Worm (Caenorhabditis elegans): ENCODE measurements around the gene F44E5.2.

Gene F44E5.2

DNA sequence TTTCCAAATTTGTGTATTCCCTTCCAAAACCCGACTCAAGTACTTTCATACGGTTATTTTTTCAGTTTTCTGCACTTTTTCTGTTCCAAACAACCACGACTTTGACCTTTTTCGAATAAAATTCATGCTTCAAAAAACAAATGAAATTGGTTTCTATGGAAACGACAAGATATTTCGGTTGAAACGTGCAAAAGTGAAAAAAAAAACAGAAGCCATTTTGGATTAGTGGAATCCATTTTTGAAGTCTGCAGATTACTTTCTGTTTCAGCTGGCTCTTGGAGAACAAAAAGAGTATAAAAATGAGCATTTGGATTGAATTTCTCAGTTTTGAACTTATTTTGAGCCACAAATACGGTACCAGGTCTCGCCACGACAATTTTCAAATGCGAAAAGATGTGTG, 44.4 kb upstream of the F44E5.2 start:
- TF ChIP-seq ceh-45 (GFP tag; IDR thresholded peaks at IDR 0.05) (no peak), sox-4 (tag; optimal IDR thresholded peaks at IDR 0.05) (no peak), mec-3 (tag; optimal IDR thresholded peaks at IDR 0.05; ENCODE audit: borderline replicate concordance) (no peak), pax-1 (tag; optimal IDR thresholded peaks at IDR 0.05) (no peak), ref-2 (tag; optimal IDR thresholded peaks at IDR 0.05) (no peak), madf-2 (tag; optimal IDR thresholded peaks at IDR 0.05) (no peak)

DNA sequence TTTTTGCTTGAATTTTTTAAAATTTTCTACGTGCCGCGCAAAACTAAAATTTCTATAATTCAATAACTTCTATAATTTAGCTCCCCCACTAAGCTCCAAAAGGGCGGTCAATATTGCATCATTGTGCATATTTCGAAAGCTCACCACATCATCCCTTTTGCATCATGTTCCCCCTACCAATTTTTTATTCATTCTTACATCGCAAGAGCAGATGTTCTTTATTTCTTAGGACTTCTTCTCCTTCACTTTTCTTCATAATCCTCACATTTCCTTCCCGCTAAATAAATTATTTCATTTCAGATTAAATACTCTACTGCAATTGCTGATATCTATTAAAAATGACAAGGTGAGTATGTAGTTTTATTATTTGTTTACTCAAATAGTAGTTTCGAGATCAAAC, 42.7 kb upstream of the F44E5.2 start, which contains the start of gene ldh-1:
TSS of gene ldh-1 (plus strand) at position 301 of the 400 bp plus-strand sequence.
- TF ChIP-seq ceh-2 (tag; optimal IDR thresholded peaks at IDR 0.05) (no peak), hlh-30 (tag; optimal IDR thresholded peaks at IDR 0.05; ENCODE audit: insufficient read depth) (no peak), F13H6.1 (tag; optimal IDR thresholded peaks at IDR 0.05) (no peak), pag-3 (tag; optimal IDR thresholded peaks at IDR 0.05; ENCODE audit: borderline replicate concordance) (no peak), nfya-1 (tag; optimal IDR thresholded peaks at IDR 0.05) (no peak)

ce11 chrII:11724362-11724761, 42.2 kb upstream of the F44E5.2 start:
- TF ChIP-seq fax-1 (tag; optimal IDR thresholded peaks at IDR 0.05) = no peak
- peak; percentile 86 for TF ChIP-seq unc-42 (tag; optimal IDR thresholded peaks at IDR 0.05)
- no peak for TF ChIP-seq T23F11.4 (GFP tag; optimal IDR thresholded peaks at IDR 0.05)
- no peak for TF ChIP-seq ref-2 (tag; optimal IDR thresholded peaks at IDR 0.05)
- TF ChIP-seq sox-4 (tag; optimal IDR thresholded peaks at IDR 0.05) = no peak
- TF ChIP-seq hlh-30 (tag; optimal IDR thresholded peaks at IDR 0.05; ENCODE audit: insufficient read depth) = no peak
- TF ChIP-seq dmd-4 (tag; optimal IDR thresholded peaks at IDR 0.05; ENCODE audit: borderline replicate concordance) = no peak
- TF ChIP-seq hlh-13 (GFP tag; optimal IDR thresholded peaks at IDR 0.05) = no peak
- peak; percentile 17 for TF ChIP-seq nfya-1 (tag; optimal IDR thresholded peaks at IDR 0.05)
- TF ChIP-seq ceh-18 (tag; optimal IDR thresholded peaks at IDR 0.05) = peak; percentile 33
- TF ChIP-seq ceh-31 (tag; optimal IDR thresholded peaks at IDR 0.05) = peak; percentile 34
- TF ChIP-seq fkh-6 (tag; optimal IDR thresholded peaks at IDR 0.05) = no peak
- TF ChIP-seq nhr-232 (tag; optimal IDR thresholded peaks at IDR 0.05) = no peak
- TF ChIP-seq ahr-1 (tag; optimal IDR thresholded peaks at IDR 0.05) = no peak
- no peak for TF ChIP-seq pqm-1 (tag; optimal IDR thresholded peaks at IDR 0.05)
- TF ChIP-seq unc-55 (GFP tag; optimal IDR thresholded peaks at IDR 0.05) = peak; percentile 29
- TF ChIP-seq lim-6 (tag; optimal IDR thresholded peaks at IDR 0.05) = no peak
- TF ChIP-seq pag-3 (tag; optimal IDR thresholded peaks at IDR 0.05; ENCODE audit: borderline replicate concordance) = no peak

DNA sequence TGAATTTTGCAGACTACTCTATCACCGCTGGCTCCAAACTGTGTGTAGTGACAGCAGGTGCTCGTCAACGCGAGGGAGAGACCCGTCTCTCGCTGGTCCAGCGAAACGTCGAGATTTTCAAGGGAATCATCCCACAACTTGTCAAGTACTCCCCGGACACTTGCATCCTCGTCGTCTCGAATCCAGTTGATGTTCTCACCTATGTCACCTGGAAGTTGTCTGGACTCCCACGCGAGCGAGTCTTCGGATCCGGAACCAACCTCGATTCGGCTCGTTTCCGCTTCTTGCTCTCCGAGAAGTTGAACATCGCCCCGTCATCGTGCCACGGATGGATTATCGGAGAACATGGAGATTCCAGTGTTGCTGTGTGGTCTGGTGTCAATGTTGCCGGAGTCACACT, 41.0 kb upstream of the F44E5.2 start:
- TF ChIP-seq lim-6 (tag; optimal IDR thresholded peaks at IDR 0.05) (no peak), nhr-232 (tag; optimal IDR thresholded peaks at IDR 0.05) (no peak), ets-4 (tag; optimal IDR thresholded peaks at IDR 0.05) (no peak), C08G9.2 (tag; optimal IDR thresholded peaks at IDR 0.05) (no peak)

DNA sequence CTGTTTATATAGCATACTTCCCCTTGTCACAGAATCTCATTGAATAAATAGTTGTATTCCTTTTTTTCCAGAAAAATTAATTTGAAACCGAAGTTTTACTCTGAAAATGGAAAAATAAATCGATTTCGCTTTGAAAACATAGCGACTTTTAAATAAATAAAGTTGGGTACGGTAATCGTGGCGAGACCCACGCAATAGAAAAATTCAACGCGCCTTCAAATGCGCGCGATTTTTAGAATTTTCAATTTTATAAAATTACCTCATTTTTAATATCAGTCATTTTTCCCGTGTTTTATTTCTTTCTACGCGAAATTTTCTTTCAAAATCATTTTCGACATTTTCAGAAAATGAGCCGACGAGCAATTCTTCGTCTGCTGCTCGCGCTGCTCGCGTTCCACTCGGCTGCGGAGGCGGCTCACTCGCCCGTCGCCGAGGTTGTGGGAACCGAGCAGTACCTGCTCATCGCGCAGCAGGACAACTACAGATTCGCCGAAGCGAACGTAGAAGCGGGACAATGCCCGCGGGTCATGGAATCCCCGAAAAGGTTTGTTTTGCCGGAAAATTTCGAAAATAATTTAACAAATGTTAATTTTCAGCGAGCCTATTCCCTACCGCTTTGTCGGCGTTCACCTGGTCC, 40.0 kb upstream of the F44E5.2 start, which contains the start of gene F13D12.5:
TSS of gene F13D12.5 (plus strand) at position 345 of the 637 bp plus-strand sequence.
- TF ChIP-seq tbx-2 (tag; optimal IDR thresholded peaks at IDR 0.05) = no peak
- no peak for TF ChIP-seq sox-2 (GFP tag; IDR thresholded peaks at IDR 0.05)
- TF ChIP-seq che-1 (tag; optimal IDR thresholded peaks at IDR 0.05) = no peak
- TF ChIP-seq nhr-232 (tag; optimal IDR thresholded peaks at IDR 0.05) = no peak
- TF ChIP-seq ceh-45 (GFP tag; IDR thresholded peaks at IDR 0.05) = no peak
- TF ChIP-seq C08G9.2 (tag; optimal IDR thresholded peaks at IDR 0.05) = no peak
- no peak for TF ChIP-seq dve-1 (tag; optimal IDR thresholded peaks at IDR 0.05)
- TF ChIP-seq zip-5 (tag; optimal IDR thresholded peaks at IDR 0.05) = no peak
- TF ChIP-seq fkh-6 (tag; optimal IDR thresholded peaks at IDR 0.05) = no peak
- TF ChIP-seq odd-2 (tag; optimal IDR thresholded peaks at IDR 0.05) = no peak
- TF ChIP-seq ahr-1 (tag; optimal IDR thresholded peaks at IDR 0.05) = no peak
- no peak for TF ChIP-seq ceh-30 (tag; optimal IDR thresholded peaks at IDR 0.05)
- no peak for TF ChIP-seq unc-55 (GFP tag; optimal IDR thresholded peaks at IDR 0.05)
- no peak for TF ChIP-seq hlh-13 (GFP tag; optimal IDR thresholded peaks at IDR 0.05)
- TF ChIP-seq ceh-48 (tag; optimal IDR thresholded peaks at IDR 0.05) = no peak
